Fruit fly (Drosophila melanogaster) whole organism, embryonic: ENCODE results near the gene dre4.

Experiments
- C15 ChIP-seq: fragments of 200-800 bp; sonication (Bioruptor generic); IDR thresholded peaks from 3 replicates; pipeline ENCODE4 v1.3.6; 2022; ENCODE audit warnings: missing biosample characterization, missing genetic modification characterization
- CG10543 ChIP-seq: fragments of 200-800 bp; sonication (Bioruptor generic); optimal IDR thresholded peaks from 3 replicates; lab custom pipeline; 2017; ENCODE audit warnings: missing biosample characterization, mild to moderate bottlenecking, missing genetic modification characterization, moderate library complexity
- CG10979 ChIP-seq: fragments of 200-800 bp; sonication (Bioruptor generic); optimal IDR thresholded peaks from 2 replicates; lab custom pipeline; 2018; ENCODE audit warnings: missing biosample characterization, mild to moderate bottlenecking, missing genetic modification characterization, moderate library complexity
- CG12942 ChIP-seq: fragments of 200-800 bp; sonication (Bioruptor generic); optimal IDR thresholded peaks from 3 replicates; lab custom pipeline; 2016; ENCODE audit warnings: missing biosample characterization, missing genetic modification characterization
- CG13123 ChIP-seq: fragments of 200-800 bp; sonication (Bioruptor generic); optimal IDR thresholded peaks from 2 replicates; lab custom pipeline; 2016; ENCODE audit warnings: missing biosample characterization, missing genetic modification characterization
- CG15073 ChIP-seq: fragments of 200-800 bp; sonication (Bioruptor generic); optimal IDR thresholded peaks from 2 replicates; lab custom pipeline; 2016; ENCODE audit warnings: missing biosample characterization, missing genetic modification characterization
- CG17328 ChIP-seq: fragments of 200-800 bp; sonication (Bioruptor generic); IDR thresholded peaks from 2 replicates; pipeline ENCODE4 v1.3.6; 2022; ENCODE audit warnings: missing biosample characterization, missing genetic modification characterization
- CG17361 ChIP-seq: fragments of 200-800 bp; sonication (Bioruptor generic); IDR thresholded peaks from 3 replicates; pipeline ENCODE4 v1.3.6; 2022; ENCODE audit warnings: missing biosample characterization, missing genetic modification characterization
- CG1792 ChIP-seq: fragments of 200-800 bp; sonication (Bioruptor generic); optimal IDR thresholded peaks from 2 replicates; lab custom pipeline; 2016; ENCODE audit warnings: missing biosample characterization, missing genetic modification characterization
- CG31365 ChIP-seq: fragments of 200-800 bp; sonication (Bioruptor generic); optimal IDR thresholded peaks from 2 replicates; lab custom pipeline; 2018; ENCODE audit warnings: missing biosample characterization, mild to moderate bottlenecking, missing genetic modification characterization
- CG4328 ChIP-seq: fragments of 200-800 bp; sonication (Bioruptor generic); optimal IDR thresholded peaks from 3 replicates; lab custom pipeline; 2017; ENCODE audit warnings: missing biosample characterization, missing genetic modification reagents, missing genetic modification characterization
- CG5245 ChIP-seq: fragments of 200-800 bp; sonication (Bioruptor generic); optimal IDR thresholded peaks from 3 replicates; lab custom pipeline; 2016; ENCODE audit warnings: missing biosample characterization, missing genetic modification characterization
- CG6791 ChIP-seq: fragments of 200-800 bp; sonication (Bioruptor generic); IDR thresholded peaks from 3 replicates; pipeline ENCODE4 v1.3.6; 2022; ENCODE audit warnings: missing biosample characterization, missing genetic modification characterization; ENCODE audit not compliant: partially characterized antibody
- CG7928 ChIP-seq: fragments of 200-800 bp; sonication (Bioruptor generic); optimal IDR thresholded peaks from 2 replicates; lab custom pipeline; 2017; ENCODE audit warnings: missing biosample characterization, mild to moderate bottlenecking, missing genetic modification characterization
- Dip2 ChIP-seq: fragments of 200-800 bp; sonication (Bioruptor generic); IDR thresholded peaks from 2 replicates; pipeline ENCODE4 v1.3.6; 2022; ENCODE audit warnings: missing biosample characterization, missing genetic modification characterization
- Eip74EF ChIP-seq, 2 experiments: fragments of 200-800 bp in 1 of 2; fragments of >200 bp in 1 of 2; sonication (Bioruptor generic) in 1 of 2; optimal IDR thresholded peaks; 2 replicates each; lab custom pipeline; 2017 to 2019; ENCODE audit warnings: missing biosample characterization in 2 of 2, missing genetic modification characterization in 2 of 2, mild to moderate bottlenecking in 1 of 2, moderate library complexity in 1 of 2
- GATAe ChIP-seq: fragments of 200-800 bp; sonication (Bioruptor generic); conservative IDR thresholded peaks from 2 replicates; pipeline ENCODE4 v1.3.6; 2022; ENCODE audit warnings: missing biosample characterization, missing genetic modification characterization
- Gug ChIP-seq: fragments of 200-800 bp; sonication (Bioruptor generic); IDR thresholded peaks from 4 replicates; pipeline ENCODE4 v1.3.6; 2022; ENCODE audit warnings: missing biosample characterization, missing genetic modification characterization
- Jarid2 ChIP-seq: fragments of 200-800 bp; sonication (Bioruptor generic); optimal IDR thresholded peaks from 3 replicates; lab custom pipeline; 2017; ENCODE audit warnings: mild to moderate bottlenecking, missing biosample characterization, missing genetic modification reagents, missing genetic modification characterization
- Lim3 ChIP-seq: fragments of 200-800 bp; sonication (Bioruptor generic); IDR thresholded peaks from 2 replicates; pipeline ENCODE4 v1.3.6; 2022; ENCODE audit warnings: missing biosample characterization, missing genetic modification characterization
- Nf-YA ChIP-seq: fragments of 200-800 bp; sonication (Bioruptor generic); IDR thresholded peaks from 2 replicates; pipeline ENCODE4 v1.3.6; 2022; ENCODE audit warnings: missing biosample characterization, missing genetic modification characterization
- NfI ChIP-seq: fragments of 200-800 bp; sonication (Bioruptor generic); optimal IDR thresholded peaks from 3 replicates; lab custom pipeline; 2018; ENCODE audit warnings: missing biosample characterization, mild to moderate bottlenecking, missing genetic modification characterization, moderate library complexity
- Optix ChIP-seq: fragments of 200-800 bp; sonication (Bioruptor generic); IDR thresholded peaks from 3 replicates; pipeline ENCODE4 v1.3.6; 2022; ENCODE audit warnings: missing biosample characterization, missing genetic modification characterization
- Poxn ChIP-seq: fragments of 200-800 bp; sonication (Bioruptor generic); IDR thresholded peaks from 2 replicates; pipeline ENCODE4 v1.3.6; 2022; ENCODE audit warnings: missing biosample characterization, missing genetic modification characterization
- Ptx1 ChIP-seq: fragments of 200-800 bp; sonication (Bioruptor generic); IDR thresholded peaks from 2 replicates; pipeline ENCODE4 v1.3.6; 2022; ENCODE audit warnings: missing biosample characterization, missing genetic modification characterization
- Side ChIP-seq: fragments of 200-800 bp; sonication (Bioruptor generic); optimal IDR thresholded peaks from 2 replicates; lab custom pipeline; 2016; ENCODE audit warnings: missing biosample characterization, missing genetic modification characterization
- Sry-β ChIP-seq: fragments of 200-800 bp; sonication (Bioruptor generic); optimal IDR thresholded peaks from 2 replicates; lab custom pipeline; 2018; ENCODE audit warnings: missing biosample characterization, mild to moderate bottlenecking, missing genetic modification characterization, moderate library complexity
- Xrp1 ChIP-seq: fragments of 200-800 bp; sonication (Bioruptor generic); IDR thresholded peaks from 2 replicates; pipeline ENCODE4 v1.3.6; 2022; ENCODE audit warnings: missing biosample characterization, missing genetic modification characterization
- amos ChIP-seq: fragments of 200-800 bp; sonication (Bioruptor generic); IDR thresholded peaks from 2 replicates; pipeline ENCODE4 v1.3.6; 2022; ENCODE audit warnings: missing biosample characterization, missing genetic modification characterization; ENCODE audit not compliant: partially characterized antibody
- ara ChIP-seq: fragments of 200-800 bp; sonication (Bioruptor generic); IDR thresholded peaks from 2 replicates; pipeline ENCODE4 v1.3.6; 2022; ENCODE audit warnings: missing biosample characterization, missing genetic modification characterization
- chm ChIP-seq: fragments of 200-800 bp; sonication (Bioruptor generic); IDR thresholded peaks from 2 replicates; pipeline ENCODE4 v1.3.6; 2022; ENCODE audit warnings: missing biosample characterization, missing genetic modification characterization
- dmrt11E ChIP-seq: fragments of 200-800 bp; sonication (Bioruptor generic); optimal IDR thresholded peaks from 3 replicates; lab custom pipeline; 2018; ENCODE audit warnings: missing biosample characterization, mild to moderate bottlenecking, missing genetic modification characterization, moderate library complexity
- fd64A ChIP-seq: fragments of 200-800 bp; sonication (Bioruptor generic); optimal IDR thresholded peaks from 3 replicates; lab custom pipeline; 2018; ENCODE audit warnings: missing biosample characterization, mild to moderate bottlenecking, missing genetic modification characterization
- ftz-f1 ChIP-seq: fragments of 200-800 bp; sonication (Bioruptor generic); optimal IDR thresholded peaks from 2 replicates; lab custom pipeline; 2016; ENCODE audit warnings: missing biosample characterization, missing genetic modification characterization
- hkb ChIP-seq, 2 experiments: fragments of 200-800 bp in 1 of 2; fragments of >200 bp in 1 of 2; sonication (Bioruptor generic) in 1 of 2; IDR thresholded peaks in 1 of 2; optimal IDR thresholded peaks in 1 of 2; 2 replicates each; pipeline versions ENCODE4 v1.3.6 to Lab custom; 2017 to 2022; ENCODE audit warnings: missing biosample characterization in 1 of 2, missing genetic modification characterization in 1 of 2
- insv ChIP-seq, 2 experiments: fragments of 200-800 bp; sonication (Bioruptor generic); optimal IDR thresholded peaks; 3 replicates each; lab custom pipeline; 2016 to 2018; ENCODE audit warnings: missing biosample characterization in 2 of 2, missing genetic modification characterization in 2 of 2
- kah ChIP-seq: fragments of 200-800 bp; sonication (Bioruptor generic); optimal IDR thresholded peaks from 2 replicates; lab custom pipeline; 2018; ENCODE audit warnings: missing biosample characterization, mild to moderate bottlenecking, missing genetic modification characterization
- kay ChIP-seq: fragments of 200-800 bp; sonication (Bioruptor generic); optimal IDR thresholded peaks from 2 replicates; lab custom pipeline; 2016; ENCODE audit warnings: missing biosample characterization, missing genetic modification characterization
- ken ChIP-seq: fragments of 200-800 bp; sonication (Bioruptor generic); IDR thresholded peaks from 3 replicates; pipeline ENCODE4 v1.3.6; 2022; ENCODE audit warnings: missing biosample characterization, missing genetic modification characterization
- pb ChIP-seq: fragments of 200-800 bp; sonication (Bioruptor generic); optimal IDR thresholded peaks from 3 replicates; lab custom pipeline; 2016; ENCODE audit warnings: missing biosample characterization, missing genetic modification characterization
- psq ChIP-seq: fragments of 200-800 bp; sonication (Bioruptor generic); optimal IDR thresholded peaks from 2 replicates; lab custom pipeline; 2017; ENCODE audit warnings: missing biosample characterization, missing genetic modification characterization
- sens ChIP-seq: fragments of 200-800 bp; sonication (Bioruptor generic); peaks from one replicate; lab custom pipeline; 2016; ENCODE audit warnings: missing biosample characterization, missing genetic modification characterization
- seq ChIP-seq: fragments of 200-800 bp; sonication (Bioruptor generic); IDR thresholded peaks from 2 replicates; pipeline ENCODE4 v1.3.6; 2022; ENCODE audit warnings: missing biosample characterization, missing genetic modification characterization
- slou ChIP-seq: fragments of 200-800 bp; sonication (Bioruptor generic); optimal IDR thresholded peaks from 3 replicates; lab custom pipeline; 2016; ENCODE audit warnings: missing biosample characterization, missing genetic modification characterization
- unpg ChIP-seq: fragments of 200-800 bp; sonication (Bioruptor generic); optimal IDR thresholded peaks from 3 replicates; lab custom pipeline; 2018; ENCODE audit warnings: missing biosample characterization, mild to moderate bottlenecking, missing genetic modification characterization, moderate library complexity
- vvl ChIP-seq: fragments of 200-800 bp; sonication (Bioruptor generic); IDR thresholded peaks from 2 replicates; pipeline ENCODE4 v1.3.6; 2022; ENCODE audit warnings: missing biosample characterization, missing genetic modification characterization
- zen ChIP-seq: fragments of 200-800 bp; sonication (Bioruptor generic); optimal IDR thresholded peaks from 3 replicates; lab custom pipeline; 2018; ENCODE audit warnings: missing biosample characterization, mild to moderate bottlenecking, missing genetic modification characterization, moderate library complexity
- zen2 ChIP-seq: fragments of 200-800 bp; sonication (Bioruptor generic); IDR thresholded peaks from 3 replicates; pipeline ENCODE4 v1.3.6; 2022; ENCODE audit warnings: missing biosample characterization, missing genetic modification characterization; ENCODE audit not compliant: partially characterized antibody
- zfh1 ChIP-seq: fragments of 200-800 bp; sonication (Bioruptor generic); IDR thresholded peaks from 3 replicates; pipeline ENCODE4 v1.3.6; 2022; ENCODE audit warnings: missing biosample characterization, missing genetic modification characterization

The dre4 gene

DNA sequence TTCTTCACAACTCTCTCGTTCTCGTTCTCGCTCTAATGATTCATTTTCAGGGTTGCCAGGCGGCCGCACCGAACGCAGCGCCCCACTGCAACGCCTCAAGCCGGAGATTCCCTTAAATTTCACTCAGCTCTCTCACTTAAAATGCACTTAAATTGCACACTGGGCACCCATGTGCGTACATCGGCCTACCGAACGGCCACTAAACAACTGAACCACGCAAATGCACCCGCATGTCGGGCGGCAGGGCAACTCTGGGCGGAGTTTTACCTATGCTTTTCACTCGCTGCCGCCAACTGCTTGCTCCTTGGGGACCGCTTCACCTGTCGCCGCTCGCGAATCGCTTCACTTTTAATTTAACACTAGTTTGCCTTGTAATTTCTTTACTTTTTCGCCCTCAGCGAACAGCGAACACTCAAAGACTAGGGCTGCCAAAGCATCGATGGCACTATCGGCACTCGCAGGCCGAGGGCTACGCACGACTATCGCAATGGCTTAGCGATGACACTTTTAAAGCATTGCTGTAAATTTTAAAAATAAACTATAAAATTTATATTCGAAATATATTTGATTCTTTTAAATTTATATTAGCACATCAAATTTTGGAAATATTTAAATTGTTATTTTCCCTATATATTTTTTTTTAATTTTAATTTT lies 14.2 kb downstream of the dre4 start, which contains the start of gene Rap1 (continued):
- TF ChIP-seq Ptx1 (GFP tag; lab: Robert Waterston, UW), result peak; percentile 81
- peak; percentile 35 for TF ChIP-seq zen (tag; lab: Kevin White, UChicago)
- peak; percentile 16 for TF ChIP-seq CG12942 (GFP tag; lab: Kevin White, UChicago)
- TF ChIP-seq C15, result 0 out of 3 replicates have a peak, but pooled peaks have one; percentile 33
- peak; percentile 60 for TF ChIP-seq zfh1
- TF ChIP-seq Jarid2 (GFP tag; lab: Kevin White, UChicago), result no peak
- TF ChIP-seq CG6791, result peak; percentile 95
- TF ChIP-seq GATAe, result no peak
- no peak for TF ChIP-seq kah (GFP tag; lab: Kevin White, UChicago)
- peak; percentile 26 for TF ChIP-seq psq (GFP tag; lab: Kevin White, UChicago)
- TF ChIP-seq seq (GFP tag; lab: Robert Waterston, UW), result peak; percentile 26; the same call in 1 of the 2 replicates
- TF ChIP-seq vvl (GFP tag; lab: Robert Waterston, UW), result peak; percentile 81
- peak; percentile 91 for TF ChIP-seq CG17361
- no peak for TF ChIP-seq chm (GFP tag; lab: Robert Waterston, UW)
- TF ChIP-seq kay, result peak; percentile 95
- 0 out of 3 replicates have a peak, but pooled peaks have one; percentile 35 for TF ChIP-seq Optix
- TF ChIP-seq Xrp1 (GFP tag; lab: Robert Waterston, UW), result peak; percentile 69
- peak; percentile 54 for TF ChIP-seq ara (GFP tag; lab: Robert Waterston, UW)
- peak; percentile 21; the same call in 1 of the 2 replicates for TF ChIP-seq Nf-YA (GFP tag; lab: Robert Waterston, UW)
- no peak for TF ChIP-seq unpg (GFP tag; lab: Kevin White, UChicago)
- TF ChIP-seq Lim3, result no peak
- peak; percentile 72 for TF ChIP-seq Side (GFP tag; lab: Kevin White, UChicago)
- no peak for TF ChIP-seq hkb (optimal IDR thresholded peaks at IDR 0.05; lab: Kevin White, UChicago)
- TF ChIP-seq hkb (GFP tag; IDR thresholded peaks at IDR 0.05; lab: Robert Waterston, UW), result 0 out of 2 replicates have a peak, but pooled peaks have one; percentile 41
- TF ChIP-seq Sry-β (GFP tag; lab: Kevin White, UChicago), result peak; percentile 29
- TF ChIP-seq CG13123 (GFP tag; lab: Kevin White, UChicago), result no peak
- no peak for TF ChIP-seq Dip2 (GFP tag; lab: Robert Waterston, UW)
- peak; percentile 46; the same call in 2 of the 3 replicates for TF ChIP-seq ken (GFP tag; lab: Robert Waterston, UW)
- no peak for TF ChIP-seq insv (GFP tag; optimal IDR thresholded peaks at IDR 0.05; lab: Kevin White, UChicago)
- TF ChIP-seq CG17328 (GFP tag; lab: Robert Waterston, UW), result peak; percentile 54
- no peak for TF ChIP-seq CG15073
- peak; percentile 91 for TF ChIP-seq CG7928 (GFP tag; lab: Kevin White, UChicago)
- peak; percentile 48 for TF ChIP-seq CG10979 (tag; lab: Kevin White, UChicago)
- TF ChIP-seq Poxn (GFP tag; lab: Robert Waterston, UW), result 0 out of 2 replicates have a peak, but pooled peaks have one; percentile 26
- peak; percentile 57 for TF ChIP-seq dmrt11E (tag; lab: Kevin White, UChicago)
- TF ChIP-seq Gug (GFP tag; lab: Robert Waterston, UW), result peak; percentile 88
- TF ChIP-seq pb (GFP tag; lab: Kevin White, UChicago), result peak; percentile 52
- peak; percentile 96 for TF ChIP-seq amos (GFP tag; lab: Robert Waterston, UW)
- no peak for TF ChIP-seq fd64A
- TF ChIP-seq CG1792 (GFP tag; lab: Kevin White, UChicago), result peak; percentile 44
- TF ChIP-seq zen2 (GFP tag; lab: Robert Waterston, UW), result peak; percentile 73; the same call in 2 of the 3 replicates
- peak; percentile 8 for TF ChIP-seq NfI
- TF ChIP-seq CG5245 (GFP tag; lab: Kevin White, UChicago), result peak; percentile 21
- peak; percentile 85 for TF ChIP-seq sens (GFP tag; lab: Kevin White, UChicago)
- TF ChIP-seq Eip74EF (GFP tag; optimal IDR thresholded peaks at IDR 0.05; lab: Kevin White, UChicago), result no peak
- peak; percentile 50 for TF ChIP-seq slou (GFP tag; lab: Kevin White, UChicago)
- peak; percentile 32 for TF ChIP-seq CG10543 (GFP tag; lab: Kevin White, UChicago)
- TF ChIP-seq CG4328 (GFP tag; lab: Kevin White, UChicago), result peak; percentile 62
- TF ChIP-seq CG31365, result no peak
- peak; percentile 38 for TF ChIP-seq ftz-f1 (GFP tag; lab: Kevin White, UChicago)
